Fruit fly (Drosophila melanogaster): Measurements from ENCODE around the gene CG8031.
A peak's percentile ranks its signal among the peaks of the same experiment; 100 is the strongest.

CG8031 gene

dm6 chr3R:13032975-13033445 lies 21.9 kb upstream of the CG8031 start:
- TF ChIP-seq CG17801 (GFP tag; optimal IDR thresholded peaks at IDR 0.05; ENCODE audit: partially characterized antibody) = peak; percentile 34

DNA sequence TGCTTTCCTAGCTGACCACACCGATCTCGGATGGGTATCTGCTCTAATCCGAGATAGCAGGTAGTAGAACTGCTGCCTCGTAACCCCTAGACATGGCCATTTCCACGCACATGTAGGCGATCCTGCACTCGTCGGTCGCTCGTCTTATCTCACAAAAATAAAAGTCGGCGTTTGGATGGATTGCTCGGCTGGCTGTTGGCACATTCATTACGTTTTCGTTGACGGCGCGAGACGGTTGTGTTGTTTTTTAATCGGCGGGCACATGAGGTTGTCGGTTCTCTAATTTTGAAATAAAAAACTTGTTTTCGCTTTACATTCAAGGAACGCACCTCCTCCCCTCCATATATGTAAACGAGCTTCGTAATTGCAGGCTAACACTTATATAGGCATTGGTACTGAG lies 21.2 kb upstream of the CG8031 start, which contains the start of gene ry:
ry (plus strand) TSS at position 206 of the 400 bp plus-strand sequence.
- no peak for TF ChIP-seq CG17801 (GFP tag; optimal IDR thresholded peaks at IDR 0.05; ENCODE audit: partially characterized antibody)

dm6 chr3R:13030257-13031173 lies 19.4 kb upstream of the CG8031 start, which contains the start of the genes CG46281 and CG46280:
Gene CG46281 (minus strand): TSS chr3R:13030307.
Gene CG46280 (minus strand): TSS chr3R:13030659.
- peak; percentile 49 for TF ChIP-seq CG17801 (GFP tag; optimal IDR thresholded peaks at IDR 0.05; ENCODE audit: partially characterized antibody)

dm6 chr3R:13018995-13019394 lies 7.9 kb upstream of the CG8031 start:
- peak; percentile 18 for TF ChIP-seq CG17801 (GFP tag; optimal IDR thresholded peaks at IDR 0.05; ENCODE audit: partially characterized antibody)

- TF ChIP-seq CG17801 (GFP tag; optimal IDR thresholded peaks at IDR 0.05; ENCODE audit: partially characterized antibody) = no peak
Measured at dm6 chr3R:13018284-13018900, 7.3 kb upstream of the CG8031 start.

DNA sequence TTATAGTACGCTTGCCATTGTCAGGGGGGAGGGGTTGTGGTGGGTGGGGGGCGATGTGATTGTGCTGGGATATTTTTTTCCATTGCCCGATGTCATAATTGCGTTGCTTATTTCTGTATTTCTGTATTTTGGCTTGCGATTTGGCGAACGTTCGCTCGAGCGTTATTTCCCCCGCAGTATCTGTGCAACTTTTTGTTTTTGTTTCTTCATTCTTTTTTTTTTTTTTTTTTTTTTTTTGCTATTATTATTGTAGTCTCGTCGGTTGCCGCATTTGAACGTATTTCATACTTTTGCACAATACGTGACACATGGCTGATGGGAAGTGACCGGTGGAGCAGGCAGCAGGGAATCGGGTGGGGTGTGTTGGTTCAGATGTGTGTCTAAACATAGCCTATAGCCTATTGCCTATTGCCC lies 6.5 kb upstream of the CG8031 start:
- no peak for TF ChIP-seq CG17801 (GFP tag; optimal IDR thresholded peaks at IDR 0.05; ENCODE audit: partially characterized antibody)

DNA sequence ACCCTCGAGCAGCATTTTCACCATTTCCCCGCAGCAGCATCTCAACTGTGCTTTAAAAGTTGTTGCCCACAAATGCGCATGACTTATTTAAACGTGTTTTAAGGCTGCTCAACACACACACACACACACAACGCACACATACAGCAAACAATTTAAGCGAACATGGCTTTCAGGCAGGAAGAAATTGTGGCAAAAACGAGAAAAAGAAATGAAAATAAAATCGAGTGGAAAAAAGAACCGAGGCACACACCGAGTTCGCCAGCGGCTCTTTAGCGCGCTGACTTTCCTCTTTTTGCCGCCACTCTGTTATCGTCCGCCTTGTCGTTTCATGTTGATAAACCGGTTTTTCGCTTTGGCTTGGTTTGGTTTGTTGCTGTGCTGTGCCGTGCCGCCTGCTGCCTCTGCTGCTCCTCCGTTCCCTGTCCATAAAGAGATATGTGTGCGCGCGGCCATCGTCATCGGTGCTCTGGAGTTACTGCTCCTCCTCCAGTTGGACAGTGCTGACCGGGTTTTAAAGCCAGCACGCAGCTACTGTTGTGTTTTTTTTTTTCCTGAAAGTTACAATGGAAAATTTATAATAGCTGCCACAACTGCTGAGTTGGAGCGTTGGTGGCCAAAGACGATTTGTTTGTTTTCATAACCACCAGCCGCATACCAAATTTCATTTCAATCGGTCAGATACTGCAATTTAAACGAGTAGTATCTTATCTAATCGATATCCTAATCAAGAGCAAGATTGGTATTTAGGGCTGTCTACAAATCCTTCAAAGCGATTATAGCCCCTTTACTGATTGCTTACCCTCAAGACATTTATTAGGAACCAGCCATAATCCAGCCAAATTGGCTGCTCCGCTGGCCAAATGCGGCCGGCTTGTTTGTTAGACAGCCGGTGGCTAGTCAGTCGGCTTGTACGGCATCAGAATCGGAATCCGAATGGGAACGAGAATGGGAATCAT lies 5.0 kb upstream of the CG8031 start:
- TF ChIP-seq CG17801 (GFP tag; optimal IDR thresholded peaks at IDR 0.05; ENCODE audit: partially characterized antibody) = no peak

DNA sequence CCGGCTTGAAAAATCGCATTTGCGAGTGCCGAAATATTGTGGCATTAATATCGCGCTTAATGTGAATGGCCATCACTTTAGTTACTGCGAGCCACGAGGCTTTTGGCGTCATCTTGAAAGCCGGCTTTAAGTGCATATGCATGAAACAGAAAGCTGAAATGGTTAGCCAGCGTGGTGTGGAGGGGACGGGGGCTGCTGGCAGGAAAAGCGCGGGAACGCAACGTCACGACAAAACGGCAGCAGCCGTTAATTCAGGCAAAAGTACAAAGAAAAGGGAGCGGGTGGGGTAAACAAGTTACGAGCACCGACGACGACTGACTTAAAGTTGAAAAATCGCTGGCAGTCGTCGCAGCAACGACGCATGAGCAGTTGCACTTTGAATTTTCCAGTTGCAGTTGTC lies 4.3 kb upstream of the CG8031 start:
- no peak for TF ChIP-seq CG17801 (GFP tag; optimal IDR thresholded peaks at IDR 0.05; ENCODE audit: partially characterized antibody)

dm6 chr3R:13014168-13014881 lies 3.2 kb upstream of the CG8031 start:
- no peak for TF ChIP-seq CG17801 (GFP tag; optimal IDR thresholded peaks at IDR 0.05; ENCODE audit: partially characterized antibody)

DNA sequence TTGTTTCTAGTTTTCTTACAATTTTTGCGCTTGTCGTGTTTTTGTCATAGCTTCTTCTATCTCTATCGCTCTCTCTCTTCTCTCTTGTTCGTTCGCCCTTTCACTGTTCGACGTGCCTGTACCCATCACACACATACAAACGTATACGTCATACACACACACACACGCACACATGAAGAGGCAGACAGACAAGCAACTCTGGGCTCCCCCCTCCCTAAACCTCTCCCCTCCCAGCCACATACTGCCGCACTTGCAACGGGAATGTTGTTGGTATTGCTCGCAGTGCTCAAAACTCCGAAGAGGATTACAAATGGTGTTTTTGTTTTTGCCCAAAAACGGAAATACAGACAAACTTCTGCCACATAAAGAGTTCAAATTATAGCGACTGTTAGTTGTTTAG lies 1.9 kb upstream of the CG8031 start:
- no peak for TF ChIP-seq CG17801 (GFP tag; optimal IDR thresholded peaks at IDR 0.05; ENCODE audit: partially characterized antibody)

DNA sequence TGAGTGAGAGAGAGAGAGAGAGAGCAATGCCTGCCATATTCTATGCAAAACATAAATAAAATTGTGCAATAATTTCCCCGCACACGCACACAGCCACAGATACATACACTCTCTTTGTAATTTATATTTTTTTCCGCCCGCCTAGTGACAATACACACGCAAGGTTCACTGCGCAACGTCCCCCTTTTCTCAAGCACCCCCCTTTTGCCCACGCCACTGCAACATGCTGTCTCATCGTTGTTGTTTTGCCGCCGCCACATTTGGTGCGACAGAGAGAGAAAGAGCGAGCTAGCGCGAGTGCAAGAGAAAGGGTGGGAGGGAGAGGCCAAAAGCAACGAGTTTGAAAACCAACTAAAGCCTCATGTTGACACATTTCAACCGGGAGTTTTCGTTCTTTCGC lies 1.2 kb upstream of the CG8031 start:
- peak; percentile 39 for TF ChIP-seq CG17801 (GFP tag; optimal IDR thresholded peaks at IDR 0.05; ENCODE audit: partially characterized antibody)

- no peak for TF ChIP-seq CG17801 (GFP tag; optimal IDR thresholded peaks at IDR 0.05; ENCODE audit: partially characterized antibody)
Measured at dm6 chr3R:13011621-13011963, 482 bp upstream of the CG8031 start, which contains the start of gene CtBP. Gene CtBP (plus strand): TSS chr3R:13011649.

dm6 chr3R:13009595-13009994 lies 1.5 kb downstream of the CG8031 start, which contains the start of gene CG11656:
Gene CG11656 (plus strand): TSS chr3R:13009895.
- TF ChIP-seq CG17801 (GFP tag; optimal IDR thresholded peaks at IDR 0.05; ENCODE audit: partially characterized antibody) = no peak

DNA sequence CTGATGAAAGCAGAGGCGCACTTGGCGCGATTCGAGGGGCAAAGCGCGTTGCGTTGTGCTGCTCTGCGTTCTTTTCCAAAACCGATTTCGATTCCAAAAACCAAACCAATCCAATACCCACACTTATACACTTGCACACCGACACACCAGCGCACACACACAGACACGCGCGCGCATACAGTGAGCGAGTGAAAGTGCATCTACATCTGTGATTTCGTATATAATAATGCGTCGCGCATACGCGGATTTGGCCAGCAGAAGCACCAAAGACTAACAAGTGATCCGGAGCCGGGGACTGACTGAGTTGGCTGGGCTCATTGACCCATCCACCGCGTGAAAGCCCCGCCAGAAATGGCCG lies 12.9 kb downstream of the CG8031 start:
- TF ChIP-seq CG17801 (GFP tag; optimal IDR thresholded peaks at IDR 0.05; ENCODE audit: partially characterized antibody) = peak; percentile 17
